Worm (Caenorhabditis elegans): ENCODE data around the gene Y55F3AM.5.

DNA sequence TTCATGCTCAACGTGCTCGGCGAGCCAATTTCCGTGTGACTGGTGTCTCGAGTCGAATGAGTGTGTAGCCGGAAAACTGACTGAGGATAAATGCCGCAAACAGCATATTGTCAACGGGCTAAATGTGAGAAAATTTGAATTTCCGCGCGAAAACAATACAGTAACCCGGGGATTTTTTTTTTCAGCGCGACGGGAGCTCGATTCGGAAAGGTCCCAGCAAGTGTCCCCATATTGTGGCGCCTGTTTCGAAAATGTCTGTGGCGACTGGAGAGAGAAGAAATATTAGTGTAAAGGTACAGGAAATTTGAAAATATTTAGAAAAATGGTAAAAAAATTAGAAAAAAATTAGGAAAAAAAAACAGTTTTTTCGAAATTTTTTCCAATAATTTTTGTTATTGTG, 27.9 kb upstream of the Y55F3AM.5 start:
- TF ChIP-seq pha-4 (tag; optimal IDR thresholded peaks at IDR 0.05) (no peak), sptf-1 (tag; optimal IDR thresholded peaks at IDR 0.05) (no peak), elt-3 (tag; optimal IDR thresholded peaks at IDR 0.05) (no peak), snpc-4 (tag; optimal IDR thresholded peaks at IDR 0.05) (no peak)
